Worm (Caenorhabditis elegans): ENCODE data around the gene drp-1.

DNA sequence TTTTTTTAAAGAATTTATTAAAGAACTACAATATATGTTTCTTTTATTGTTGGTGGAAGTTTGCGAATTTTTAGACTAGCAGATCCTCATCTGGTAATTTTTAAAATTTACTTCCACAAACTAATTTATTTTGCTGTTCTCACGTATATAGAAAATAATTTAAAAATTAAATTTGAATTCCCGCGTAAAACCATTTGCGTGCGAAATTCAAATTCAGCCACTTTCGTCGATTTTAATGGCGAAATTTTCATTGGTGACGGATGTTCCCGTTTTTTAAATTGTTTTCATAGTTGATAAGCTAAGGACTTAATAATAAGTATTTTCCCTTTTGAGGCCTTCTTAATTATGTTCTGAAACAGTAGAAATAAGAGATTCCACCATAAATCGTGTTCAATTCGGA is 22.8 kb downstream of the drp-1 start:
- TF ChIP-seq Y22D7AL.16 (tag; optimal IDR thresholded peaks at IDR 0.05), result no peak
- no peak for TF ChIP-seq npax-4 (tag; optimal IDR thresholded peaks at IDR 0.05)
- no peak for TF ChIP-seq ceh-30 (tag; optimal IDR thresholded peaks at IDR 0.05)
- TF ChIP-seq fkh-6 (tag; optimal IDR thresholded peaks at IDR 0.05), result no peak
- no peak for TF ChIP-seq fax-1 (tag; optimal IDR thresholded peaks at IDR 0.05)
- no peak for TF ChIP-seq pqm-1 (tag; optimal IDR thresholded peaks at IDR 0.05)
- no peak for TF ChIP-seq hlh-30 (tag; optimal IDR thresholded peaks at IDR 0.05; ENCODE audit: insufficient read depth)
- no peak for TF ChIP-seq ets-4 (tag; optimal IDR thresholded peaks at IDR 0.05)
- no peak for TF ChIP-seq sox-4 (tag; optimal IDR thresholded peaks at IDR 0.05)
- no peak for TF ChIP-seq pax-1 (tag; optimal IDR thresholded peaks at IDR 0.05)
- no peak for TF ChIP-seq syd-9 (tag; optimal IDR thresholded peaks at IDR 0.05)
- TF ChIP-seq T23F11.4 (GFP tag; optimal IDR thresholded peaks at IDR 0.05), result no peak
- no peak for TF ChIP-seq nhr-232 (tag; optimal IDR thresholded peaks at IDR 0.05)

Measured in whole organism, late embryonic.